Fruit fly (Drosophila melanogaster): ENCODE measurements around the gene CG7542.

Gene CG7542

dm6 chr3L:17531397-17531796 lies 18.2 kb upstream of the CG7542 start (continued):
- no peak for TF ChIP-seq Med (GFP tag)
- no peak for TF ChIP-seq btn (GFP tag; optimal IDR thresholded peaks at IDR 0.05)
- TF ChIP-seq z (GFP tag; IDR thresholded peaks at IDR 0.05): no peak
- no peak for TF ChIP-seq lola (GFP tag; optimal IDR thresholded peaks at IDR 0.05)
- no peak for TF ChIP-seq CG10462 (GFP tag; optimal IDR thresholded peaks at IDR 0.05)
- no peak for TF ChIP-seq CG12236 (GFP tag; optimal IDR thresholded peaks at IDR 0.05)
- no peak for TF ChIP-seq CG12744 (GFP tag; optimal IDR thresholded peaks at IDR 0.05)
- no peak for TF ChIP-seq Bteb2 (GFP tag; optimal IDR thresholded peaks at IDR 0.05)
- TF ChIP-seq cad (GFP tag; optimal IDR thresholded peaks at IDR 0.05): no peak
- peak; percentile 58 for TF ChIP-seq BtbVII (GFP tag; optimal IDR thresholded peaks at IDR 0.05)
- TF ChIP-seq CG12104 (GFP tag; optimal IDR thresholded peaks at IDR 0.05): no peak
- no peak for TF ChIP-seq ssp (GFP tag; IDR thresholded peaks at IDR 0.05)
- peak; percentile 99 for TF ChIP-seq mirr (GFP tag; optimal IDR thresholded peaks at IDR 0.05)
- TF ChIP-seq CG2678 (tag; optimal IDR thresholded peaks at IDR 0.05): peak; percentile 32
- peak; percentile 34 for TF ChIP-seq CG15514 (GFP tag; optimal IDR thresholded peaks at IDR 0.05)
- no peak for TF ChIP-seq Gug (GFP tag; IDR thresholded peaks at IDR 0.05)
- TF ChIP-seq her (GFP tag; optimal IDR thresholded peaks at IDR 0.05): no peak
- TF ChIP-seq h (optimal IDR thresholded peaks at IDR 0.05): no peak
- TF ChIP-seq Nf-YC (tag; optimal IDR thresholded peaks at IDR 0.05): peak; percentile 18
- TF ChIP-seq CG1602 (GFP tag; optimal IDR thresholded peaks at IDR 0.05): no peak
- no peak for TF ChIP-seq Atf6 (GFP tag; IDR thresholded peaks at IDR 0.05)
- TF ChIP-seq trem (tag; optimal IDR thresholded peaks at IDR 0.05): no peak
- TF ChIP-seq CG2875 (GFP tag; optimal IDR thresholded peaks at IDR 0.05): no peak
- peak; percentile 60 for TF ChIP-seq CG17912 (GFP tag; optimal IDR thresholded peaks at IDR 0.05)
- TF ChIP-seq ap (GFP tag; IDR thresholded peaks at IDR 0.05): no peak
- no peak for TF ChIP-seq CG7372 (GFP tag; IDR thresholded peaks at IDR 0.05)
- no peak for TF ChIP-seq Sin3A (optimal IDR thresholded peaks at IDR 0.05)
- no peak for TF ChIP-seq Ets97D (GFP tag; optimal IDR thresholded peaks at IDR 0.05)
- peak; percentile 25 for TF ChIP-seq odd (GFP tag; optimal IDR thresholded peaks at IDR 0.05)
- TF ChIP-seq rib (GFP tag; IDR thresholded peaks at IDR 0.05): no peak
- no peak for TF ChIP-seq gsb-n (tag; optimal IDR thresholded peaks at IDR 0.05)
- TF ChIP-seq CG16815 (GFP tag; optimal IDR thresholded peaks at IDR 0.05): no peak
- TF ChIP-seq CG17328 (GFP tag; IDR thresholded peaks at IDR 0.05): no peak
- TF ChIP-seq TFAM (GFP tag; optimal IDR thresholded peaks at IDR 0.05): no peak
- no peak for TF ChIP-seq CG7357 (GFP tag; IDR thresholded peaks at IDR 0.05)
- TF ChIP-seq sd (tag; optimal IDR thresholded peaks at IDR 0.05): peak; percentile 40
- no peak for TF ChIP-seq ATbp (GFP tag; optimal IDR thresholded peaks at IDR 0.05)
- no peak for TF ChIP-seq bsh (GFP tag; optimal IDR thresholded peaks at IDR 0.05)
- TF ChIP-seq B-H1 (GFP tag; IDR thresholded peaks at IDR 0.05): no peak
- TF ChIP-seq Dip3 (GFP tag; optimal IDR thresholded peaks at IDR 0.05): no peak
- TF ChIP-seq CG15479 (GFP tag; optimal IDR thresholded peaks at IDR 0.05): peak; percentile 40
- no peak for TF ChIP-seq fd64A (GFP tag; optimal IDR thresholded peaks at IDR 0.05)
- TF ChIP-seq CG1024 (GFP tag; IDR thresholded peaks at IDR 0.05): no peak
- TF ChIP-seq run (tag; optimal IDR thresholded peaks at IDR 0.05): no peak
- no peak for TF ChIP-seq CG14860 (GFP tag; IDR thresholded peaks at IDR 0.05; ENCODE audit: partially characterized antibody)
- TF ChIP-seq CG12219 (GFP tag; optimal IDR thresholded peaks at IDR 0.05): peak; percentile 32
- TF ChIP-seq nau (GFP tag; optimal IDR thresholded peaks at IDR 0.05): no peak
- TF ChIP-seq Ets65A (GFP tag): no peak
- no peak for TF ChIP-seq Poxn (GFP tag; IDR thresholded peaks at IDR 0.05)
- TF ChIP-seq salm (tag; optimal IDR thresholded peaks at IDR 0.05): peak; percentile 6
- TF ChIP-seq da (GFP tag; optimal IDR thresholded peaks at IDR 0.05): no peak
- TF ChIP-seq CG33213 (GFP tag; optimal IDR thresholded peaks at IDR 0.05): no peak
- no peak for TF ChIP-seq CG9215 (GFP tag; IDR thresholded peaks at IDR 0.05)

Data from whole organism, embryonic.